Fruit fly (Drosophila melanogaster) whole organism, embryonic: ENCODE results near the gene Kah.

ENCODE experiments used
- CG11247 ChIP-seq: fragments of 200-800 bp; sonication (Bioruptor generic); IDR thresholded peaks from 2 replicates; pipeline ENCODE4 v1.3.6; 2022; ENCODE audit warnings: missing biosample characterization, missing genetic modification characterization
- CG12769 ChIP-seq: fragments of 200-800 bp; sonication (Bioruptor generic); optimal IDR thresholded peaks from 2 replicates; lab custom pipeline; 2019; ENCODE audit warnings: missing biosample characterization, mild to moderate bottlenecking, missing genetic modification characterization, moderate library complexity
- CG13894 ChIP-seq: fragments of 200-800 bp; sonication (Bioruptor generic); optimal IDR thresholded peaks from 3 replicates; lab custom pipeline; 2018; ENCODE audit warnings: missing biosample characterization, mild to moderate bottlenecking, missing genetic modification characterization, moderate library complexity
- CG14050 ChIP-seq: fragments of 200-800 bp; sonication (Bioruptor generic); IDR thresholded peaks from 3 replicates; pipeline ENCODE4 v1.3.6; 2022; ENCODE audit warnings: missing biosample characterization, missing genetic modification characterization
- CG17829 ChIP-seq: fragments of 200-800 bp; optimal IDR thresholded peaks from 2 replicates; lab custom pipeline; 2019; ENCODE audit warnings: missing biosample characterization, mild to moderate bottlenecking, missing genetic modification characterization, moderate library complexity
- CG32532 ChIP-seq: fragments of 200-800 bp; sonication (Bioruptor generic); IDR thresholded peaks from 2 replicates; pipeline ENCODE4 v1.3.6; 2022; ENCODE audit warnings: missing biosample characterization, missing genetic modification characterization
- CG32767 ChIP-seq: fragments of 200-800 bp; sonication (Bioruptor generic); IDR thresholded peaks from 2 replicates; pipeline ENCODE4 v1.3.6; 2022; ENCODE audit warnings: missing biosample characterization, missing genetic modification characterization
- CG34376 ChIP-seq: fragments of 200-800 bp; sonication (Bioruptor generic); optimal IDR thresholded peaks from 2 replicates; lab custom pipeline; 2018; ENCODE audit warnings: missing biosample characterization, mild to moderate bottlenecking, missing genetic modification characterization
- CG8290 ChIP-seq, 3 experiments: fragments of 200-800 bp; sonication (Bioruptor generic); optimal IDR thresholded peaks; 2 replicates each; lab custom pipeline; 2016 to 2019; ENCODE audit warnings: missing biosample characterization in 3 of 3, missing genetic modification characterization in 3 of 3, mild to moderate bottlenecking in 2 of 3, moderate library complexity in 1 of 3
- CoRest ChIP-seq: fragments of 200-800 bp; sonication (Bioruptor generic); optimal IDR thresholded peaks from 3 replicates; lab custom pipeline; 2018; ENCODE audit warnings: missing biosample characterization, mild to moderate bottlenecking, missing genetic modification characterization, moderate library complexity
- D19A ChIP-seq: fragments of 200-800 bp; optimal IDR thresholded peaks from 3 replicates; lab custom pipeline; 2019; ENCODE audit warnings: missing biosample characterization, mild to moderate bottlenecking, missing genetic modification characterization, moderate library complexity
- H2.0 ChIP-seq: fragments of 200-800 bp; sonication (Bioruptor generic); IDR thresholded peaks from 2 replicates; pipeline ENCODE4 v1.3.6; 2022; ENCODE audit warnings: missing biosample characterization, missing genetic modification characterization
- Hr78 ChIP-seq, 2 experiments: fragments of 200-800 bp in 1 of 2; fragments of >200 bp in 1 of 2; sonication (Bioruptor generic) in 1 of 2; optimal IDR thresholded peaks; 2 replicates each; lab custom pipeline; 2017 to 2019; ENCODE audit warnings: missing biosample characterization in 2 of 2, missing genetic modification characterization in 2 of 2, mild to moderate bottlenecking in 1 of 2, moderate library complexity in 1 of 2
- Med ChIP-seq: fragments of 200-800 bp; sonication (Bioruptor generic); peaks from one replicate; lab custom pipeline; 2016; ENCODE audit warnings: missing biosample characterization, missing genetic modification characterization, mild to moderate bottlenecking, inconsistent platforms, moderate library complexity
- NK7.1 ChIP-seq: fragments of 200-800 bp; sonication (Bioruptor generic); optimal IDR thresholded peaks from 3 replicates; lab custom pipeline; 2016; ENCODE audit warnings: missing biosample characterization, missing genetic modification characterization
- Oli ChIP-seq: fragments of 200-800 bp; sonication (Bioruptor generic); optimal IDR thresholded peaks from 2 replicates; lab custom pipeline; 2018; ENCODE audit warnings: missing biosample characterization, mild to moderate bottlenecking, missing genetic modification characterization, moderate library complexity
- Pdp1 ChIP-seq, 2 experiments: fragments of 200-800 bp; sonication (Bioruptor generic); optimal IDR thresholded peaks; 3 replicates each; lab custom pipeline; 2016; ENCODE audit warnings: missing biosample characterization in 2 of 2, missing genetic modification characterization in 2 of 2, mild to moderate bottlenecking in 1 of 2, moderate library complexity in 1 of 2
- ash1 ChIP-seq: fragments of 200-800 bp; sonication (Bioruptor generic); optimal IDR thresholded peaks from 2 replicates; lab custom pipeline; 2018; ENCODE audit warnings: missing biosample characterization, mild to moderate bottlenecking, missing genetic modification characterization
- chinmo ChIP-seq: fragments of 200-800 bp; sonication (Bioruptor generic); IDR thresholded peaks from 4 replicates; pipeline ENCODE4 v1.3.6; 2022; ENCODE audit warnings: missing biosample characterization, missing genetic modification characterization; ENCODE audit not compliant: partially characterized antibody
- chm ChIP-seq: fragments of 200-800 bp; sonication (Bioruptor generic); IDR thresholded peaks from 2 replicates; pipeline ENCODE4 v1.3.6; 2022; ENCODE audit warnings: missing biosample characterization, missing genetic modification characterization
- ci ChIP-seq: fragments of 200-800 bp; sonication (Bioruptor generic); IDR thresholded peaks from 3 replicates; pipeline ENCODE4 v1.3.6; 2022; ENCODE audit warnings: missing biosample characterization, missing genetic modification characterization
- crol ChIP-seq: fragments of 200-800 bp; sonication (Bioruptor generic); IDR thresholded peaks from 2 replicates; pipeline ENCODE4 v1.3.6; 2022; ENCODE audit warnings: missing biosample characterization, missing genetic modification characterization
- dati ChIP-seq: fragments of 200-800 bp; sonication (Bioruptor generic); IDR thresholded peaks from 2 replicates; pipeline ENCODE4 v1.3.6; 2022; ENCODE audit warnings: missing biosample characterization, missing genetic modification characterization
- kay ChIP-seq: fragments of 200-800 bp; sonication (Bioruptor generic); optimal IDR thresholded peaks from 2 replicates; lab custom pipeline; 2016; ENCODE audit warnings: missing biosample characterization, missing genetic modification characterization
- lbe ChIP-seq: fragments of 200-800 bp; sonication (Bioruptor generic); optimal IDR thresholded peaks from 2 replicates; lab custom pipeline; 2016; ENCODE audit warnings: missing biosample characterization, mild to moderate bottlenecking, missing genetic modification characterization
- p53 ChIP-seq: fragments of 200-800 bp; sonication (Bioruptor generic); optimal IDR thresholded peaks from 2 replicates; lab custom pipeline; 2016; ENCODE audit warnings: missing biosample characterization, missing genetic modification characterization
- run ChIP-seq: fragments of 200-800 bp; sonication (Bioruptor generic); optimal IDR thresholded peaks from 3 replicates; lab custom pipeline; 2018; ENCODE audit warnings: missing biosample characterization, mild to moderate bottlenecking, missing genetic modification characterization
- sd ChIP-seq: fragments of 200-800 bp; sonication (Bioruptor generic); optimal IDR thresholded peaks from 3 replicates; lab custom pipeline; 2018; ENCODE audit warnings: missing biosample characterization, mild to moderate bottlenecking, missing genetic modification characterization, moderate library complexity
- sens ChIP-seq: fragments of 200-800 bp; sonication (Bioruptor generic); peaks from one replicate; lab custom pipeline; 2016; ENCODE audit warnings: missing biosample characterization, missing genetic modification characterization
- slbo ChIP-seq: fragments of 200-800 bp; sonication (Bioruptor generic); IDR thresholded peaks from 2 replicates; pipeline ENCODE4 v1.3.6; 2022; ENCODE audit warnings: missing biosample characterization, missing genetic modification characterization
- so ChIP-seq: fragments of 200-800 bp; sonication (Bioruptor generic); IDR thresholded peaks from 3 replicates; pipeline ENCODE4 v1.3.6; 2022; ENCODE audit warnings: missing biosample characterization, missing genetic modification characterization
- stc ChIP-seq: fragments of 200-800 bp; sonication (Bioruptor generic); IDR thresholded peaks from 2 replicates; pipeline ENCODE4 v1.3.6; 2022; ENCODE audit warnings: missing biosample characterization, missing genetic modification characterization
- sug ChIP-seq: fragments of 200-800 bp; optimal IDR thresholded peaks from 2 replicates; lab custom pipeline; 2019; ENCODE audit warnings: missing biosample characterization, mild to moderate bottlenecking, missing genetic modification characterization, moderate library complexity
- tna ChIP-seq: fragments of 200-800 bp; sonication (Bioruptor generic); IDR thresholded peaks from 2 replicates; pipeline ENCODE4 v1.3.6; 2022; ENCODE audit warnings: missing biosample characterization, missing genetic modification characterization; ENCODE audit not compliant: partially characterized antibody
- unc-4 ChIP-seq: fragments of 200-800 bp; sonication (Bioruptor generic); IDR thresholded peaks from 2 replicates; pipeline ENCODE4 v1.3.6; 2022; ENCODE audit warnings: missing biosample characterization, missing genetic modification characterization; ENCODE audit not compliant: partially characterized antibody
- zfh1 ChIP-seq: fragments of 200-800 bp; sonication (Bioruptor generic); IDR thresholded peaks from 3 replicates; pipeline ENCODE4 v1.3.6; 2022; ENCODE audit warnings: missing biosample characterization, missing genetic modification characterization

The Kah gene

DNA sequence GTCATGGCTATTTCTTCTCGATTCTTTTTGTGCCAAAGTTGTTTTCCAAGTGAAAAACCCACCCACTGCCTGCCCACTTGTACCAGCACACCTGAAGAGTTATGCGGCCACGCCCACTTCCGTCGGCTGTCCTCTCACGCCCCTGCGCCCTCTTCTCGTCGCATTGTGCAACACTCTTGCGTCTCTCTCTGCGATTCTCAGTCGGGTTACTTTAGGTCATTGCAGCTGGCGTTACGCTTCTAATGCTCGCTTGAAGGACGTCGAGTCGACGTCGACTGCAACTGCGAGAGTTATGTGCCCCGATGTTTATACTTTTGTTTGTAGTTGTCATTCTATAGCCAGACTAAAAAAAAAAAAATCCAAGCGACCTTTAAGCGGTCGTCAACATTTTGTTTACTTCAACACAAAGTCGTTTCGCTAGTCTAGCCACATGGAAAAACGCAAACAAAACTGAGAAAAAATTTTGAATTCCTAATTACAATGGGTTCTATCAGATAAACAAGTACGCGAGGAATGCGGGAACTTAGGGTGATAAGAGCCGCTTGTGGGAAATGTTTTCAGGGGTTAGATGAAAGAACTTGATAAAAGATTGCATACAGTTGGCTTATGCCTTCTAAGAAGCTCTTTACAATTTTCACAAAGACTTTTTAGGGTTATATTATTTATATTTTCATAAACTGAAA, 27.2 kb downstream of the Kah start:
- TF ChIP-seq CG14050 (GFP tag; lab: Robert Waterston, UW) (no peak), Oli (no peak), sd (tag; lab: Kevin White, UChicago) (peak; percentile 90), Med (GFP tag; lab: Kevin White, UChicago) (peak; percentile 7), CG17829 (tag; lab: Kevin White, UChicago) (peak; percentile 91), CG34376 (GFP tag; lab: Kevin White, UChicago) (peak; percentile 20), chinmo (GFP tag; lab: Robert Waterston, UW) (0 out of 4 replicates have a peak, but pooled peaks have one; percentile 15), stc (no peak), H2.0 (GFP tag; lab: Robert Waterston, UW) (0 out of 2 replicates have a peak, but pooled peaks have one; percentile 4), Pdp1 (GFP tag; optimal IDR thresholded peaks at IDR 0.05; lab: Kevin White, UChicago) (peak in 1 of 2 experiments; percentile 24), ci (GFP tag; lab: Robert Waterston, UW) (0 out of 3 replicates have a peak, but pooled peaks have one; percentile 8), lbe (GFP tag; lab: Kevin White, UChicago) (no peak), slbo (GFP tag; lab: Robert Waterston, UW) (0 out of 2 replicates have a peak, but pooled peaks have one; percentile 19), sens (GFP tag; lab: Kevin White, UChicago) (peak; percentile 75), run (tag; lab: Kevin White, UChicago) (no peak), CG8290 (GFP tag; optimal IDR thresholded peaks at IDR 0.05; lab: Kevin White, UChicago) (no peak), CG8290 (tag; optimal IDR thresholded peaks at IDR 0.05; lab: Kevin White, UChicago) (peak in 1 of 2 experiments; percentile 8)

DNA sequence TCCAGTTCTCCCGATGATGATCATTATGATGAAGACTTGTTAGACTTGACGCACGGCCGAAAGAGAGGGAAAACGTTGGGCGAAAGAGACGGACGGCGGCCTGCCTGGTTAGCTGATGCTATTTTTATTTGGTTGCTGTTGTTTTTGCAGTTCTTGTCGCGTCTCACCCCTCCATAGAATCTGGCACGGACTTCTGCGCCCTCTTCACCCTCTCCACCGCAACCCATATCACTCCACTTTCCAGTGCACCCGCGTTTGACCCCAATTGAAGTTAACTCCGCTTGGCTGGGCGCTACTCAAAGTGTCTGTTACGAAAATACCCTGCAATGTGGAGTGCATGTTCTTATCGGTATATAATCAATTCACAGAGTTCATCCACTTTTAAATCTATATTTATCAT, 28.0 kb downstream of the Kah start:
- peak; percentile 3 for TF ChIP-seq D19A (tag; lab: Kevin White, UChicago)
- 0 out of 2 replicates have a peak, but pooled peaks have one; percentile 10 for TF ChIP-seq tna (GFP tag; lab: Robert Waterston, UW)
- 0 out of 2 replicates have a peak, but pooled peaks have one; percentile 12 for TF ChIP-seq CG32532
- TF ChIP-seq CoRest (tag; lab: Kevin White, UChicago): no peak
- TF ChIP-seq chinmo (GFP tag; lab: Robert Waterston, UW): 0 out of 4 replicates have a peak, but pooled peaks have one; percentile 0
- no peak for TF ChIP-seq ash1 (GFP tag; lab: Kevin White, UChicago)
- no peak for TF ChIP-seq NK7.1 (GFP tag; lab: Kevin White, UChicago)
- no peak for TF ChIP-seq p53 (GFP tag; lab: Kevin White, UChicago)
- TF ChIP-seq Med (GFP tag; lab: Kevin White, UChicago): peak; percentile 39
- peak in 1 of 2 experiments; percentile 50 for TF ChIP-seq Hr78 (GFP tag; optimal IDR thresholded peaks at IDR 0.05; lab: Kevin White, UChicago)
- TF ChIP-seq zfh1 (GFP tag; lab: Robert Waterston, UW): no peak
- no peak for TF ChIP-seq CG11247 (GFP tag; lab: Robert Waterston, UW)
- TF ChIP-seq sug (tag; lab: Kevin White, UChicago): peak; percentile 20
- TF ChIP-seq crol: peak; percentile 62; the same call in 1 of the 2 replicates
- TF ChIP-seq chm (GFP tag; lab: Robert Waterston, UW): no peak
- TF ChIP-seq kay: no peak
- TF ChIP-seq CG13894: no peak
- TF ChIP-seq CG8290 (GFP tag; optimal IDR thresholded peaks at IDR 0.05; lab: Kevin White, UChicago): no peak
- peak in 1 of 2 experiments; percentile 2 for TF ChIP-seq CG8290 (tag; optimal IDR thresholded peaks at IDR 0.05; lab: Kevin White, UChicago)
- no peak for TF ChIP-seq dati
- TF ChIP-seq so (GFP tag; lab: Robert Waterston, UW): 0 out of 3 replicates have a peak, but pooled peaks have one; percentile 20
- 0 out of 2 replicates have a peak, but pooled peaks have one; percentile 6 for TF ChIP-seq CG32767 (GFP tag; lab: Robert Waterston, UW)
- no peak for TF ChIP-seq unc-4 (GFP tag; lab: Robert Waterston, UW)
- TF ChIP-seq stc: no peak
- TF ChIP-seq CG12769 (tag; lab: Kevin White, UChicago): peak; percentile 42
